Worm (Caenorhabditis elegans) whole organism, midembryonic: ENCODE results near the gene mig-21.

Experiments
- flt-1 ChIP-seq: fragments of 200-800 bp; sonication (Bioruptor generic); IDR thresholded peaks from 2 replicates; pipeline ENCODE4 v1.3.6; 2022; ENCODE audit warnings: missing genetic modification characterization, missing compliant biosample characterization
- ref-1 ChIP-seq: fragments of 200-800 bp; sonication (Bioruptor generic); conservative IDR thresholded peaks from 2 replicates; pipeline ENCODE4 v1.3.6; 2022; ENCODE audit warnings: missing genetic modification reagents, missing genetic modification characterization, missing compliant biosample characterization
- ztf-23 ChIP-seq: fragments of 200-800 bp; sonication (Bioruptor generic); IDR thresholded peaks from 2 replicates; pipeline ENCODE4 v1.3.6; 2022; ENCODE audit warnings: missing genetic modification reagents, missing genetic modification characterization, missing compliant biosample characterization
- ztf-29 ChIP-seq: fragments of 200-800 bp; sonication (Bioruptor generic); IDR thresholded peaks from 2 replicates; pipeline ENCODE4 v1.3.6; 2022; ENCODE audit warnings: missing genetic modification reagents, missing genetic modification characterization, missing compliant biosample characterization

DNA sequence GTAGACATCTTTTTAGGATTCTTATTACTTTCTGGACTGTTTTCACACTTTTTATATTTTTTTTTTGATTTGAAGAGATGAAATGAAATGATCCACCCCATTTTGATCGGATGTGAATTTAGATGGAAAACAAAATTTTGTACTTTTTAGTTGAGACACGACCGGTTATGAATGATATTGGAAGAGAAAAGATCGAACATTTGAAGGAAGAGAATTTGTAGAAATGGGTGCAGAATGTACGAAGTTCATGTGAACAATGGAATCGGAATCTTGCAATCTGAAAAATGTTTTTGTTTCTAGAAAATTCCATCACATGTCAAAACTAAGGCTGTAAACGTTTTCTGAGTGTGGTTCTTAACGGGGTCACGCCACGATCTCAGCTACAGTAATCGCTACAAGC is 4.6 kb upstream of the mig-21 start, which contains the start of gene F01F1.14:
- TF ChIP-seq ztf-23 (GFP tag; lab: Robert Waterston, UW), result no peak
- TF ChIP-seq flt-1, result no peak
- TF ChIP-seq ref-1, result no peak
- no peak for TF ChIP-seq ztf-29 (GFP tag; lab: Robert Waterston, UW)
